Worm (Caenorhabditis elegans) whole organism, young adult: ENCODE data around the gene pigx-1.

Experiments used
- B0261.1 ChIP-seq: sonication (generic microtip); optimal IDR thresholded peaks from 2 replicates; lab custom pipeline; 2016; ENCODE audit warnings: mild to moderate bottlenecking, missing genetic modification characterization, moderate library complexity, missing compliant biosample characterization
- C06A6.2 ChIP-seq: fragments of 200-800 bp; sonication (Bioruptor generic); conservative IDR thresholded peaks from 2 replicates; pipeline ENCODE4 v1.3.6; 2022; ENCODE audit warnings: missing genetic modification characterization, missing compliant biosample characterization
- C17E4.6 ChIP-seq: fragments of 200-800 bp; sonication (Bioruptor generic); IDR thresholded peaks from 2 replicates; pipeline ENCODE4 v1.3.6; 2022; ENCODE audit warnings: missing genetic modification reagents, missing genetic modification characterization, missing compliant biosample characterization
- D2030.7 ChIP-seq: fragments of 200-800 bp; sonication (Bioruptor generic); IDR thresholded peaks from 2 replicates; pipeline ENCODE4 v1.3.6; 2022; ENCODE audit warnings: missing genetic modification reagents, missing genetic modification characterization, missing compliant biosample characterization
- F49E8.2 ChIP-seq: sonication (generic microtip); optimal IDR thresholded peaks from 3 replicates; lab custom pipeline; 2017; ENCODE audit warnings: missing genetic modification characterization, mild to moderate bottlenecking, missing compliant biosample characterization, antibody characterized with exemption, moderate library complexity; ENCODE audit not compliant: insufficient read depth
- F52B5.7 ChIP-seq: sonication (generic microtip); optimal IDR thresholded peaks from 2 replicates; lab custom pipeline; 2016; ENCODE audit warnings: mild to moderate bottlenecking, missing genetic modification characterization, missing compliant biosample characterization
- F57A8.1 ChIP-seq: fragments of 200-800 bp; sonication (Bioruptor generic); optimal IDR thresholded peaks from 2 replicates; lab custom pipeline; 2018; ENCODE audit warnings: mild to moderate bottlenecking, missing genetic modification characterization, moderate library complexity, missing compliant biosample characterization
- F57C9.4 ChIP-seq: sonication (generic microtip); optimal IDR thresholded peaks from 2 replicates; lab custom pipeline; 2017; ENCODE audit warnings: mild to moderate bottlenecking, missing genetic modification characterization, missing compliant biosample characterization
- K12H6.12 ChIP-seq: fragments of 200-800 bp; sonication (Bioruptor generic); optimal IDR thresholded peaks from 2 replicates; lab custom pipeline; 2018; ENCODE audit warnings: mild to moderate bottlenecking, missing genetic modification characterization, missing compliant biosample characterization
- T26A5.8 ChIP-seq: sonication (generic microtip); optimal IDR thresholded peaks from 2 replicates; lab custom pipeline; 2016; ENCODE audit warnings: missing genetic modification characterization, missing compliant biosample characterization
- Y53F4B.3 ChIP-seq: fragments of 200-800 bp; sonication (Bioruptor generic); IDR thresholded peaks from 2 replicates; pipeline ENCODE4 v1.3.6; 2022; ENCODE audit warnings: missing genetic modification reagents, missing genetic modification characterization, missing compliant biosample characterization
- Y67H2A.10 ChIP-seq: fragments of 200-800 bp; sonication (Bioruptor generic); conservative IDR thresholded peaks from 2 replicates; pipeline ENCODE4 v1.3.6; 2022; ENCODE audit warnings: missing genetic modification reagents, missing genetic modification characterization, missing compliant biosample characterization
- ZK185.1 ChIP-seq: sonication (generic microtip); optimal IDR thresholded peaks from 2 replicates; lab custom pipeline; 2016; ENCODE audit warnings: mild to moderate bottlenecking, missing genetic modification characterization, missing compliant biosample characterization; ENCODE audit not compliant: poor library complexity, severe bottlenecking
- aptf-2 ChIP-seq: fragments of 200-800 bp; sonication (Bioruptor generic); conservative IDR thresholded peaks from 2 replicates; pipeline ENCODE4 v1.3.6; 2022; ENCODE audit warnings: missing genetic modification reagents, missing genetic modification characterization, missing compliant biosample characterization
- attf-5 ChIP-seq: fragments of 200-800 bp; sonication (Bioruptor generic); optimal IDR thresholded peaks from 2 replicates; lab custom pipeline; 2018; ENCODE audit warnings: mild to moderate bottlenecking, missing genetic modification characterization, missing compliant biosample characterization
- bed-1 ChIP-seq: fragments of 200-800 bp; sonication (Bioruptor generic); IDR thresholded peaks from 2 replicates; pipeline ENCODE4 v1.3.6; 2022; ENCODE audit warnings: missing genetic modification reagents, missing genetic modification characterization, missing compliant biosample characterization
- ceh-40 ChIP-seq: fragments of 200-800 bp; sonication (Bioruptor generic); IDR thresholded peaks from 2 replicates; pipeline ENCODE4 v1.3.6; 2022; ENCODE audit warnings: missing genetic modification characterization, missing compliant biosample characterization
- dpff-1 ChIP-seq: sonication (generic microtip); optimal IDR thresholded peaks from 2 replicates; lab custom pipeline; 2017; ENCODE audit warnings: mild to moderate bottlenecking, missing genetic modification characterization, missing compliant biosample characterization
- dpl-1 ChIP-seq: fragments of 150-350 bp; optimal IDR thresholded peaks from 2 replicates; lab custom pipeline; 2014; ENCODE audit warnings: missing biosample characterization, missing genetic modification reagents, missing genetic modification characterization
- egl-18 ChIP-seq: fragments of 200-800 bp; sonication (Bioruptor generic); IDR thresholded peaks from 2 replicates; pipeline ENCODE4 v1.3.6; 2022; ENCODE audit warnings: missing genetic modification reagents, missing genetic modification characterization, missing compliant biosample characterization
- ets-4 ChIP-seq: fragments of 200-800 bp; sonication (Bioruptor generic); optimal IDR thresholded peaks from 2 replicates; lab custom pipeline; 2018; ENCODE audit warnings: mild to moderate bottlenecking, missing genetic modification characterization, missing compliant biosample characterization
- fkh-3 ChIP-seq: sonication (generic microtip); optimal IDR thresholded peaks from 2 replicates; lab custom pipeline; 2016; ENCODE audit warnings: mild to moderate bottlenecking, missing genetic modification characterization, missing compliant biosample characterization
- hlh-26 ChIP-seq: fragments of 200-800 bp; sonication (Bioruptor generic); conservative IDR thresholded peaks from 2 replicates; pipeline ENCODE4 v1.3.6; 2022; ENCODE audit warnings: missing genetic modification reagents, missing genetic modification characterization, missing compliant biosample characterization
- hmg-1.2 ChIP-seq: fragments of 200-800 bp; sonication (Bioruptor generic); IDR thresholded peaks from 2 replicates; pipeline ENCODE4 v1.3.6; 2022; ENCODE audit warnings: missing genetic modification reagents, missing genetic modification characterization, missing compliant biosample characterization
- hmg-20 ChIP-seq: fragments of 200-800 bp; sonication (Bioruptor generic); IDR thresholded peaks from 2 replicates; pipeline ENCODE4 v1.3.6; 2022; ENCODE audit warnings: missing genetic modification reagents, missing genetic modification characterization, missing compliant biosample characterization
- hsf-1 ChIP-seq: fragments of 200-800 bp; sonication (Bioruptor generic); IDR thresholded peaks from 2 replicates; pipeline ENCODE4 v1.3.6; 2022; ENCODE audit warnings: missing genetic modification reagents, missing genetic modification characterization, missing compliant biosample characterization
- let-607 ChIP-seq, 2 experiments: fragments of 200-800 bp in 1 of 2; sonication (Bioruptor generic) in 1 of 2; sonication (generic microtip) in 1 of 2; optimal IDR thresholded peaks; 2 replicates each; lab custom pipeline; 2016 to 2018; ENCODE audit warnings: mild to moderate bottlenecking in 2 of 2, missing compliant biosample characterization in 2 of 2, missing genetic modification characterization in 2 of 2, moderate library complexity in 2 of 2, missing genotype in 1 of 2
- lin-40 ChIP-seq: sonication (generic microtip); optimal IDR thresholded peaks from 2 replicates; lab custom pipeline; 2016; ENCODE audit warnings: missing genetic modification characterization, mild to moderate bottlenecking, missing compliant biosample characterization, missing genotype, missing genetic modification reagents
- lin-54 ChIP-seq: fragments of 200-800 bp; sonication (Bioruptor generic); optimal IDR thresholded peaks from 2 replicates; lab custom pipeline; 2018; ENCODE audit warnings: mild to moderate bottlenecking, missing genetic modification characterization, missing compliant biosample characterization
- lsl-1 ChIP-seq: fragments of 200-800 bp; sonication (Bioruptor generic); optimal IDR thresholded peaks from 2 replicates; lab custom pipeline; 2018; ENCODE audit warnings: mild to moderate bottlenecking, missing genetic modification characterization, moderate library complexity, missing compliant biosample characterization
- madf-3 ChIP-seq: fragments of 200-800 bp; sonication (Bioruptor generic); IDR thresholded peaks from 2 replicates; pipeline ENCODE4 v1.3.6; 2022; ENCODE audit warnings: missing genetic modification reagents, missing genetic modification characterization, missing compliant biosample characterization
- mxl-1 ChIP-seq: sonication (generic microtip); optimal IDR thresholded peaks from 2 replicates; lab custom pipeline; 2016; ENCODE audit warnings: missing genetic modification characterization, missing compliant biosample characterization
- nfya-2 ChIP-seq: fragments of 200-800 bp; sonication (Bioruptor generic); IDR thresholded peaks from 2 replicates; pipeline ENCODE4 v1.3.6; 2022; ENCODE audit warnings: missing genetic modification reagents, missing genetic modification characterization, missing compliant biosample characterization
- nhr-90 ChIP-seq: sonication (generic microtip); optimal IDR thresholded peaks from 2 replicates; lab custom pipeline; 2016; ENCODE audit warnings: missing genotype, mild to moderate bottlenecking, missing genetic modification characterization, missing compliant biosample characterization
- rcor-1 ChIP-seq: fragments of 200-800 bp; sonication (Bioruptor generic); IDR thresholded peaks from 2 replicates; pipeline ENCODE4 v1.3.6; 2022; ENCODE audit warnings: missing genetic modification reagents, missing genetic modification characterization, missing compliant biosample characterization
- rec-8 ChIP-seq, 2 experiments: sonication (generic microtip); optimal IDR thresholded peaks; 2 replicates each; lab custom pipeline; 2016; ENCODE audit warnings: mild to moderate bottlenecking in 2 of 2, missing genetic modification characterization in 2 of 2, missing genetic modification reagents in 2 of 2, missing genotype in 2 of 2, missing biosample characterization in 1 of 2, missing compliant biosample characterization in 1 of 2, moderate library complexity in 1 of 2
- sdz-38 ChIP-seq: sonication (generic microtip); optimal IDR thresholded peaks from 2 replicates; lab custom pipeline; 2016; ENCODE audit warnings: missing genotype, missing genetic modification characterization, missing compliant biosample characterization
- snpc-4 ChIP-seq, 5 experiments: fragments of 150-350 bp in 1 of 5; sonication (generic microtip) in 4 of 5; optimal IDR thresholded peaks; 2 replicates each; lab custom pipeline; 2014 to 2018; ENCODE audit warnings: missing genetic modification characterization in 5 of 5, missing biosample characterization in 3 of 5, antibody characterized with exemption in 2 of 5, mild to moderate bottlenecking in 2 of 5, missing compliant biosample characterization in 2 of 5, missing genotype in 2 of 5, moderate library complexity in 2 of 5, missing genetic modification reagents in 1 of 5
- sptf-2 ChIP-seq: fragments of 200-800 bp; sonication (Bioruptor generic); optimal IDR thresholded peaks from 2 replicates; lab custom pipeline; 2018; ENCODE audit warnings: mild to moderate bottlenecking, missing genetic modification characterization, missing compliant biosample characterization
- tbp1 ChIP-seq: fragments of 200-800 bp; sonication (Bioruptor generic); optimal IDR thresholded peaks from 2 replicates; lab custom pipeline; 2018; ENCODE audit warnings: mild to moderate bottlenecking, missing genetic modification characterization, missing compliant biosample characterization
- tbx-9 ChIP-seq: sonication (generic microtip); optimal IDR thresholded peaks from 2 replicates; lab custom pipeline; 2016; ENCODE audit warnings: borderline replicate concordance, missing genetic modification characterization, inconsistent platforms, missing compliant biosample characterization
- xnd-1 ChIP-seq: sonication (generic microtip); optimal IDR thresholded peaks from 2 replicates; lab custom pipeline; 2016; ENCODE audit warnings: missing genotype, missing genetic modification reagents, missing genetic modification characterization, missing compliant biosample characterization
- zfh-2 ChIP-seq: fragments of 200-800 bp; sonication (Bioruptor generic); conservative IDR thresholded peaks from 2 replicates; pipeline ENCODE4 v1.3.6; 2022; ENCODE audit warnings: missing genetic modification reagents, missing genetic modification characterization, missing compliant biosample characterization
- zim-3 ChIP-seq: sonication (generic microtip); optimal IDR thresholded peaks from 2 replicates; lab custom pipeline; 2017; ENCODE audit warnings: mild to moderate bottlenecking, missing genetic modification characterization, moderate library complexity, missing compliant biosample characterization
- ztf-18 ChIP-seq: sonication (generic microtip); optimal IDR thresholded peaks from 2 replicates; lab custom pipeline; 2016; ENCODE audit warnings: missing genotype, mild to moderate bottlenecking, missing genetic modification characterization, missing compliant biosample characterization
- ztf-22 ChIP-seq: fragments of 200-800 bp; sonication (Bioruptor generic); optimal IDR thresholded peaks from 2 replicates; lab custom pipeline; 2018; ENCODE audit warnings: mild to moderate bottlenecking, missing genetic modification characterization, moderate library complexity, missing compliant biosample characterization
- ztf-25 ChIP-seq: fragments of 200-800 bp; sonication (Bioruptor generic); IDR thresholded peaks from 2 replicates; pipeline ENCODE4 v1.3.6; 2022; ENCODE audit warnings: missing genetic modification reagents, missing genetic modification characterization, missing compliant biosample characterization
- ztf-6 ChIP-seq: fragments of 200-800 bp; sonication (Bioruptor generic); IDR thresholded peaks from 2 replicates; pipeline ENCODE4 v1.3.6; 2022; ENCODE audit warnings: missing genetic modification reagents, missing genetic modification characterization, missing compliant biosample characterization

The pigx-1 gene

ce11 chrX:1093154-1093553 is 3.7 kb downstream of the pigx-1 start (continued):
- no peak for TF ChIP-seq ets-4 (GFP tag; lab: Kevin White, UChicago)
- no peak for TF ChIP-seq ztf-6 (GFP tag; lab: Robert Waterston, UW)
- no peak for TF ChIP-seq madf-3 (GFP tag; lab: Robert Waterston, UW)
- no peak for TF ChIP-seq D2030.7
- TF ChIP-seq F57A8.1 (GFP tag; lab: Kevin White, UChicago): no peak
- peak; percentile 92 for TF ChIP-seq lin-40 (tag; lab: Kevin White, UChicago)
- TF ChIP-seq xnd-1 (tag; lab: Kevin White, UChicago): no peak
- TF ChIP-seq lsl-1 (GFP tag; lab: Kevin White, UChicago): no peak
- peak; percentile 91 for TF ChIP-seq attf-5 (GFP tag; lab: Kevin White, UChicago)
- TF ChIP-seq sdz-38 (tag; lab: Kevin White, UChicago): no peak
- TF ChIP-seq ztf-18 (tag; lab: Kevin White, UChicago): peak; percentile 43
- no peak for TF ChIP-seq mxl-1 (tag; lab: Kevin White, UChicago)
- TF ChIP-seq lin-54: peak; percentile 46
- TF ChIP-seq dpl-1 (GFP tag; lab: Kevin White, UChicago): no peak
- peak; percentile 77 for TF ChIP-seq hmg-1.2 (GFP tag; lab: Robert Waterston, UW)
- no peak for TF ChIP-seq F57C9.4 (tag; lab: Kevin White, UChicago)
- TF ChIP-seq K12H6.12 (tag; lab: Kevin White, UChicago): peak; percentile 95
- TF ChIP-seq nfya-2: no peak
- TF ChIP-seq T26A5.8 (tag; lab: Kevin White, UChicago): no peak
- TF ChIP-seq F49E8.2: no peak
- TF ChIP-seq hsf-1 (GFP tag; lab: Robert Waterston, UW): no peak
- TF ChIP-seq nhr-90 (tag; lab: Kevin White, UChicago): peak; percentile 60
- peak; percentile 66 for TF ChIP-seq tbp1
- TF ChIP-seq ztf-25 (GFP tag; lab: Robert Waterston, UW): no peak
- peak; percentile 51; the same call in 1 of the 2 replicates for TF ChIP-seq Y67H2A.10
- TF ChIP-seq Y53F4B.3 (GFP tag; lab: Robert Waterston, UW): no peak
- TF ChIP-seq hmg-20 (GFP tag; lab: Robert Waterston, UW): peak; percentile 79
- TF ChIP-seq ceh-40 (GFP tag; lab: Robert Waterston, UW): no peak
- peak; percentile 49 to 77 for TF ChIP-seq let-607 (tag; optimal IDR thresholded peaks at IDR 0.05; lab: Kevin White, UChicago)
- no peak for TF ChIP-seq sptf-2 (GFP tag; lab: Kevin White, UChicago)
- no peak for TF ChIP-seq hlh-26 (GFP tag; lab: Robert Waterston, UW)
- TF ChIP-seq ztf-22 (GFP tag; lab: Kevin White, UChicago): peak; percentile 53
- peak; percentile 25 for TF ChIP-seq snpc-4 (GFP tag; optimal IDR thresholded peaks at IDR 0.05; lab: Kevin White, UChicago)
- TF ChIP-seq snpc-4 (tag; optimal IDR thresholded peaks at IDR 0.05; lab: Kevin White, UChicago): peak in 2 of 4 experiments; percentile 48 to 62
- TF ChIP-seq zfh-2 (GFP tag; lab: Robert Waterston, UW): peak; percentile 86
- TF ChIP-seq aptf-2 (GFP tag; lab: Robert Waterston, UW): no peak
- TF ChIP-seq C17E4.6 (GFP tag; lab: Robert Waterston, UW): no peak
- peak; percentile 8 for TF ChIP-seq B0261.1 (tag; lab: Kevin White, UChicago)
- TF ChIP-seq egl-18: no peak
- peak; percentile 79 for TF ChIP-seq rcor-1
- no peak for TF ChIP-seq rec-8 (tag; optimal IDR thresholded peaks at IDR 0.05; lab: Kevin White, UChicago)
- TF ChIP-seq tbx-9: no peak
- peak; percentile 83 for TF ChIP-seq ZK185.1 (tag; lab: Kevin White, UChicago)
- TF ChIP-seq bed-1 (GFP tag; lab: Robert Waterston, UW): no peak
- peak; percentile 78 for TF ChIP-seq C06A6.2 (GFP tag; lab: Robert Waterston, UW)
- TF ChIP-seq fkh-3 (tag; lab: Kevin White, UChicago): no peak
- TF ChIP-seq dpff-1 (tag; lab: Kevin White, UChicago): no peak
- TF ChIP-seq F52B5.7 (tag; lab: Kevin White, UChicago): no peak
- no peak for TF ChIP-seq zim-3 (tag; lab: Kevin White, UChicago)
